Worm (Caenorhabditis elegans): ENCODE data around the gene lron-13.

Gene lron-13

DNA sequence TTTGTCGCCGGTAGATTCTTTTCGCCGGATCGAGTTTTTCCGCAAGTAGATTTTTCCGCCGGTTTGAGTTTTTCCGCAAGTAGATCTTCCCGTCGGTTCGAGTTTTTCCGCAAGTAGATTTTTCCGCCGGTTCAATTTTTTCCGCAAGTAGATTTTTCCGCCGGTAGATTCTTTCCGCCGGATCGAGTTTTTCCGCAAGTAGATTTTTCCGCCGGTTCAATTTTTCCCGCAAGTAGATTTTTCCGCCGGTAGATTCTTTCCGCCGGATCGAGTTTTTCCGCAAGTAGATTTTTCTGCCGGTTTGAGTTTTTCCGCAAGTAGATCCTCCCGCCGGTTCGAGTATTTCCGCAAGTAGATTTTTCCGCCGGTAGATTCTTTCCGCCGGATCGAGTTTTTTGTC, 57.9 kb downstream of the lron-13 start:
- peak; percentile 73 for TF ChIP-seq tab-1 (GFP tag; IDR thresholded peaks at IDR 0.05)
- 0 out of 2 replicates have a peak, but pooled peaks have one; percentile 17 for TF ChIP-seq klf-2 (GFP tag; conservative IDR thresholded peaks at IDR 0.05)
- TF ChIP-seq T22C8.4 (GFP tag; IDR thresholded peaks at IDR 0.05), result 0 out of 2 replicates have a peak, but pooled peaks have one; percentile 26

All from whole organism, midembryonic.